Worm (Caenorhabditis elegans): ENCODE data around the gene wrt-2.

wrt-2 gene

DNA sequence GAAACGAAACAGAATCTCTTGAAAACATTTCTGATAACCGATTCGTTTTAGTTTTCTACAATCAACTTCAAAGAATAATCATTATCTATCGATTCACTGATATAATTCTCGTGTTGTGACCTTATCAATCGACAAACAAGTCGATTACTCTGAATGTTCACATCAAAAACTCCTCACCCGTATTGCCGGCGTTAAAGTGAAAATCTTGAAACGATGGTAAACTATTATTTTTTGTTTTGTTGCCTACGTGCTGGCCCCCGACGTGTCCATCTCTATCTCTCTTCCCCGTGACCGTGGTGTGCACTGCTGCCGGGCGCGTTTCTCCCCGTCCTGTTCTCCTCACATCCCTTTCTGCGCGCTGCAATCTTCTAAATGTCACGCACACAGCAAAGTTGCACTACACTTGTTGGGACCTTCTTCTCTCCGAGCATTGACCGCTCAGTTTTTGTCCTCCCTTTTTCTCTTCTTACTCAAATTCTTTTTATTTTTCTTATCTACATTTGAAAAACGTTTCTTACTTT lies 4.2 kb downstream of the wrt-2 start (continued):
- peak; percentile 91 to 100 for TF ChIP-seq hif-1 (tag; optimal IDR thresholded peaks at IDR 0.05)
- TF ChIP-seq aly-2 (tag; optimal IDR thresholded peaks at IDR 0.05), result no peak
- 0 out of 2 replicates have a peak, but pooled peaks have one; percentile 26 for TF ChIP-seq mxl-2 (GFP tag; conservative IDR thresholded peaks at IDR 0.05)
- no peak for TF ChIP-seq ceh-82 (tag; optimal IDR thresholded peaks at IDR 0.05)
- no peak for TF ChIP-seq nhr-42 (GFP tag; IDR thresholded peaks at IDR 0.05)
- peak; percentile 38 for TF ChIP-seq ama-1 (optimal IDR thresholded peaks at IDR 0.05)
- no peak for TF ChIP-seq Y5F2A.4 (GFP tag; optimal IDR thresholded peaks at IDR 0.05)
- TF ChIP-seq Y75B8A.6 (GFP tag; IDR thresholded peaks at IDR 0.05), result no peak
- no peak for TF ChIP-seq daf-12 (tag; optimal IDR thresholded peaks at IDR 0.05)

DNA sequence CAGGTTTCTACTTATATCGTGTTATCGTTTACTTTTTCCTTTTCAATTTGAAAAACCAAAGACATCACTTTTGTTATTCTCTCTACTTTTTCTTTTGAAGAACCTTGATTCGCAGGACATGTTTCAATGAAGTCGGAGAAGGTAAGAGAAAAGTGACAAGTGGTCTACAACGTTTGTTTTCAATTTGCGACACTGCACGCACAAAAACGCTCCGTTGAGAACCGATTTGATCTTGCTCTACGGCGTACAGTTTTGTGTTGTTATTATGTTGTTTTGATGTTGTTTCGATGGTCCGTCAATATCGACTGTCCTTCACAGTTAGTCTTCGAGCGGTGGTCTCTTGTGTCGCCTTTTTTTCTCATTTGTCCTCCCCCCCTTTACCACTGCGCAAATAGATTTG lies 4.7 kb downstream of the wrt-2 start, which contains the start of gene pccb-1:
Gene pccb-1 (plus strand): TSS at position 127 of the 400 bp plus-strand sequence.
- TF ChIP-seq gei-8 (GFP tag; optimal IDR thresholded peaks at IDR 0.05), result no peak
- no peak for TF ChIP-seq ceh-44 (GFP tag; IDR thresholded peaks at IDR 0.05)
- no peak for TF ChIP-seq ceh-82 (tag; optimal IDR thresholded peaks at IDR 0.05)
- no peak for TF ChIP-seq lin-15B (tag; optimal IDR thresholded peaks at IDR 0.05)
- no peak for TF ChIP-seq vab-7 (GFP tag; IDR thresholded peaks at IDR 0.05)
- TF ChIP-seq daf-8 (GFP tag; IDR thresholded peaks at IDR 0.05), result no peak
- no peak for TF ChIP-seq zag-1 (tag; optimal IDR thresholded peaks at IDR 0.05)
- no peak for TF ChIP-seq ztf-7 (tag; optimal IDR thresholded peaks at IDR 0.05)
- no peak for TF ChIP-seq mxl-2 (GFP tag; conservative IDR thresholded peaks at IDR 0.05)

DNA sequence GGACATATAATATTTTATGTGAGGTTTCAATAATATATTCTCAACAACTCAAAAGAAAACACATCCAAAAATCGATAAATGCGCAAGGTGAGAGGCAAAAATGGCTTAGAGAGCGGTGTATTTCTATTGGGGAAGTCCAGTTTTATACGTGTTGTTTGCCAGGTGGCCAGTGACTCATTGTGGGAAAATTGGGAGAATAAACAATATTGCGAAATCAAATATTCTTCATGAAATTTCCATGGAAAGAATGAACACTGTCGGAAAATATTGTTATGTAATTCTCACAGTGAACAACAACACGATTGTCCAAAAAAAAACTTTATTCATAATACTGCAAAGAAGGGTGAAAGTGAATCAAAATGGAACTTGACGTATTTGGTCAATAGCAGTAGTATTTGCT lies 6.5 kb downstream of the wrt-2 start:
- TF ChIP-seq ces-1 (GFP tag; optimal IDR thresholded peaks at IDR 0.05) (no peak), ceh-20 (GFP tag; IDR thresholded peaks at IDR 0.05) (no peak), skn-1 (tag; optimal IDR thresholded peaks at IDR 0.05) (no peak), nhr-76 (tag; optimal IDR thresholded peaks at IDR 0.05) (no peak), dpl-1 (GFP tag; optimal IDR thresholded peaks at IDR 0.05) (no peak), D1046.2 (GFP tag; IDR thresholded peaks at IDR 0.05) (no peak), lir-3 (tag; optimal IDR thresholded peaks at IDR 0.05) (no peak), T26A8.4 (GFP tag; IDR thresholded peaks at IDR 0.05) (no peak), lin-13 (GFP tag; optimal IDR thresholded peaks at IDR 0.05) (no peak), zip-2 (tag; optimal IDR thresholded peaks at IDR 0.05) (no peak), nhr-48 (tag; optimal IDR thresholded peaks at IDR 0.05) (no peak), lim-7 (GFP tag; IDR thresholded peaks at IDR 0.05) (no peak)

DNA sequence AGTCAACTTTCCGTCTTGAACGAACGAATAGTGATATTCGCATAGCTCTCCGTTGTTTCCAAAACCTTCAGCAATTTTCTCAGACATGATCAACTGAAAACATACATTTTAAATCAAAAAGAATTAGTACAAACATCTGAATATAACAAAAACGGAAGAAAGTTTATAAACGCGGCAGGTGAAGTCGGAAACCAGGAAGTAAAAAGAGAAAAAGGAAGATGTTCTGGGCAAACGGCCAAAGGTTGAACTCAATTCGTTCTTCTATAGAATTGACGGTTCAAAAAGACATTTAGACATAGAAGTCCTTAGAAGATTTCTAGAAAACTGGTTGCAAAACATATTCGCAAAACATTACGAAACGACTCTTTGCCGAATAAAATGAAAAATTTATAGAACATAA lies 6.9 kb downstream of the wrt-2 start, which contains the start of gene F52E4.5:
Gene F52E4.5 (minus strand): TSS at position 101 of the 400 bp plus-strand sequence.
- TF ChIP-seq F26F4.8 (GFP tag; conservative IDR thresholded peaks at IDR 0.05) (no peak), attf-4 (tag; optimal IDR thresholded peaks at IDR 0.05) (no peak), jun-1 (tag; optimal IDR thresholded peaks at IDR 0.05) (no peak), ztf-11 (tag; optimal IDR thresholded peaks at IDR 0.05) (no peak), F44E2.7 (GFP tag; IDR thresholded peaks at IDR 0.05) (no peak), lin-15B (tag; optimal IDR thresholded peaks at IDR 0.05) (no peak), unc-130 (GFP tag; optimal IDR thresholded peaks at IDR 0.05) (no peak), gei-8 (GFP tag; optimal IDR thresholded peaks at IDR 0.05) (no peak), lin-1 (GFP tag; IDR thresholded peaks at IDR 0.05) (no peak), snpc-1.2 (GFP tag; IDR thresholded peaks at IDR 0.05) (no peak)

DNA sequence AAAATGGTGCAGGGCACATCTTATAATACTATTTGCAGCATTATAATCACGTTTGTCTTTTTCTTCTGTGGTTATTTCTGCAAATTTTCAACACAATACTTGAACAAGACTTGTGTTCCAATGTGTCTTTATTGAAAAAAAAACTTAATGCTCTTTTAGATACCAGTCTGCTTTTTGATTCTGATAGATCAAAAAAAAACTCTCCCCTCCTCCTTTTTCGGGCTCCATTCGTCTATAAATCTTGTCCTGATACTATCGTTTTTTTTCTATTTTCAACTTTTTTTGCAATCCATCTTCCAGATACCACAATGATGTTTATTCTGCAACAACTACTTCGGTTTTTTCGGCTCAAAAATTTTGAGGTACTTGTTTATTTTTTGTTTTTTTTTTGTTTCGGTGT lies 13.3 kb downstream of the wrt-2 start, which contains the start of gene twk-16:
Gene twk-16 (plus strand): TSS at position 301 of the 400 bp plus-strand sequence.
- TF ChIP-seq ceh-62 (tag; optimal IDR thresholded peaks at IDR 0.05) (no peak), ceh-20 (GFP tag; IDR thresholded peaks at IDR 0.05) (no peak), daf-8 (GFP tag; IDR thresholded peaks at IDR 0.05) (no peak), zfp-3 (GFP tag; conservative IDR thresholded peaks at IDR 0.05) (no peak), lin-13 (GFP tag; optimal IDR thresholded peaks at IDR 0.05) (no peak), tra-1 (GFP tag; IDR thresholded peaks at IDR 0.05) (no peak), nhr-77 (tag; optimal IDR thresholded peaks at IDR 0.05) (no peak), Y105C5A.15 (GFP tag; IDR thresholded peaks at IDR 0.05) (no peak), daf-12 (tag; optimal IDR thresholded peaks at IDR 0.05) (no peak), hlh-30 (tag; optimal IDR thresholded peaks at IDR 0.05; ENCODE audit: insufficient read depth) (no peak), egl-43 (GFP tag; IDR thresholded peaks at IDR 0.05) (no peak), pqm-1 (tag; optimal IDR thresholded peaks at IDR 0.05) (no peak), daf-19 (GFP tag; conservative IDR thresholded peaks at IDR 0.05) (no peak), zfp-2 (tag; optimal IDR thresholded peaks at IDR 0.05) (no peak), F26F4.8 (GFP tag; conservative IDR thresholded peaks at IDR 0.05) (no peak), dve-1 (tag; optimal IDR thresholded peaks at IDR 0.05; ENCODE audit: insufficient read depth) (no peak)

Measured in whole organism, L4 larva.